Worm (Caenorhabditis elegans) whole organism, young adult: ENCODE data around the gene str-134.

Source experiments
- K11D2.4 ChIP-seq: fragments of 200-800 bp; sonication (Bioruptor generic); IDR thresholded peaks from 2 replicates; pipeline ENCODE4 v1.3.6; 2022; ENCODE audit warnings: missing genetic modification reagents, missing genetic modification characterization, missing compliant biosample characterization
- ZK185.1 ChIP-seq: sonication (generic microtip); optimal IDR thresholded peaks from 2 replicates; lab custom pipeline; 2016; ENCODE audit warnings: mild to moderate bottlenecking, missing genetic modification characterization, missing compliant biosample characterization; ENCODE audit not compliant: poor library complexity, severe bottlenecking
- cebp-1 ChIP-seq, 2 experiments: fragments of 200-800 bp in 1 of 2; sonication (Bioruptor generic) in 1 of 2; sonication (generic microtip) in 1 of 2; IDR thresholded peaks in 1 of 2; optimal IDR thresholded peaks in 1 of 2; 2 replicates each; pipeline versions ENCODE4 v1.3.6 to Lab custom; 2017 to 2022; ENCODE audit warnings: missing compliant biosample characterization in 2 of 2, missing genetic modification characterization in 2 of 2, mild to moderate bottlenecking in 1 of 2, missing genetic modification reagents in 1 of 2, moderate library complexity in 1 of 2
- dpl-1 ChIP-seq: fragments of 150-350 bp; optimal IDR thresholded peaks from 2 replicates; lab custom pipeline; 2014; ENCODE audit warnings: missing biosample characterization, missing genetic modification reagents, missing genetic modification characterization
- hrde-1 ChIP-seq: sonication (generic microtip); optimal IDR thresholded peaks from 2 replicates; lab custom pipeline; 2016; ENCODE audit warnings: missing genetic modification characterization, mild to moderate bottlenecking, missing compliant biosample characterization, moderate library complexity, missing genotype, missing genetic modification reagents, borderline replicate concordance
- mxl-1 ChIP-seq: sonication (generic microtip); optimal IDR thresholded peaks from 2 replicates; lab custom pipeline; 2016; ENCODE audit warnings: missing genetic modification characterization, missing compliant biosample characterization

ce11 chrV:699489-700129 is 43.8 kb upstream of the str-134 start, which contains the start of the genes ugt-29 and srx-5:
- TF ChIP-seq K11D2.4 (GFP tag; lab: Robert Waterston, UW) (no peak), mxl-1 (no peak), ZK185.1 (tag; lab: Kevin White, UChicago) (no peak), hrde-1 (no peak), cebp-1 (GFP tag; IDR thresholded peaks at IDR 0.05; lab: Robert Waterston, UW) (no peak), cebp-1 (tag; optimal IDR thresholded peaks at IDR 0.05; lab: Kevin White, UChicago) (no peak), dpl-1 (GFP tag; lab: Kevin White, UChicago) (no peak)
